Worm (Caenorhabditis elegans) whole organism, late embryonic: Measurements from ENCODE around the gene C07E3.10.

ENCODE experiments used
- che-1 ChIP-seq: sonication (generic microtip); optimal IDR thresholded peaks from 2 replicates; lab custom pipeline; 2016; ENCODE audit warnings: mild to moderate bottlenecking, missing genetic modification characterization, missing compliant biosample characterization
- elt-4 ChIP-seq: sonication (generic microtip); optimal IDR thresholded peaks from 2 replicates; lab custom pipeline; 2016; ENCODE audit warnings: missing genetic modification characterization, missing compliant biosample characterization
- lim-6 ChIP-seq: sonication (generic microtip); optimal IDR thresholded peaks from 2 replicates; lab custom pipeline; 2016; ENCODE audit warnings: missing genetic modification characterization, missing compliant biosample characterization
- madf-2 ChIP-seq: sonication (generic microtip); optimal IDR thresholded peaks from 2 replicates; lab custom pipeline; 2017; ENCODE audit warnings: missing genetic modification characterization, missing compliant biosample characterization
- pha-2 ChIP-seq: sonication (generic microtip); optimal IDR thresholded peaks from 2 replicates; lab custom pipeline; 2017; ENCODE audit warnings: mild to moderate bottlenecking, missing genetic modification characterization, missing compliant biosample characterization
- ttx-3 ChIP-seq: sonication (generic microtip); optimal IDR thresholded peaks from 2 replicates; lab custom pipeline; 2016; ENCODE audit warnings: missing genetic modification reagents, missing genetic modification characterization, missing compliant biosample characterization

- no peak for TF ChIP-seq pha-2
- no peak for TF ChIP-seq madf-2
- TF ChIP-seq che-1 (tag; lab: Kevin White, UChicago): no peak
- TF ChIP-seq elt-4 (tag; lab: Kevin White, UChicago): no peak
- TF ChIP-seq lim-6 (tag; lab: Kevin White, UChicago): no peak
- no peak for TF ChIP-seq ttx-3 (tag; lab: Kevin White, UChicago)
Observed at ce11 chrII:10357468-10358007, 11.4 kb downstream of the C07E3.10 start, which contains the start of gene C07E3.3.
